Worm (Caenorhabditis elegans) whole organism, young adult: ENCODE data around the gene C18D11.9.

Experiments used
- F37B4.10 ChIP-seq: fragments of 200-800 bp; sonication (Bioruptor generic); IDR thresholded peaks from 2 replicates; pipeline ENCODE4 v1.3.6; 2022; ENCODE audit warnings: missing genetic modification characterization, missing compliant biosample characterization
- ZK185.1 ChIP-seq: sonication (generic microtip); optimal IDR thresholded peaks from 2 replicates; lab custom pipeline; 2016; ENCODE audit warnings: mild to moderate bottlenecking, missing genetic modification characterization, missing compliant biosample characterization; ENCODE audit not compliant: poor library complexity, severe bottlenecking
- aptf-3 ChIP-seq: fragments of 200-800 bp; sonication (Bioruptor generic); IDR thresholded peaks from 2 replicates; pipeline ENCODE4 v1.3.6; 2022; ENCODE audit warnings: missing genetic modification characterization, missing compliant biosample characterization
- ceh-58 ChIP-seq: fragments of 200-800 bp; sonication (Bioruptor generic); IDR thresholded peaks from 2 replicates; pipeline ENCODE4 v1.3.6; 2022; ENCODE audit warnings: missing genetic modification characterization, missing compliant biosample characterization

DNA sequence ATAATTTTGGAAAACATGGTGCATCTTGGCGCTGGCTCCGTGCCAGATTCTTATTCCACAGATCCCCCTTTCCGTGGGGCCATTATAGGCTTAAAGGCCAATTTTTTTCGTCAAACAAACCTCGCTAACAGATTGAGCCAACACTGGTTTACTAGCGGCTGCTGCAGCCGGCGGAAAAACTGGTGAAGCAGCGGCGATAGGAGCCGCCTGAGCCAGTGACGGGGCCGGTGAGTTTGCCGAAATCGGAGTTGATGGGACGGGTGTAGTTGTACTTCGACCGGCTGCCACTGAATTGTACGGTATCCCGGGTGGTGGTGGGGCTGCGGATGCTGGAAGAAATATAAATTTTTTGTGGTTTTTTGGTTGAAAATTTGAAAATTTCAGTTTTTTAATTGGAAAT is 32.8 kb downstream of the C18D11.9 start:
- no peak for TF ChIP-seq F37B4.10 (GFP tag; lab: Robert Waterston, UW)
- no peak for TF ChIP-seq aptf-3
- no peak for TF ChIP-seq ceh-58 (GFP tag; lab: Robert Waterston, UW)
- TF ChIP-seq ZK185.1 (tag; lab: Kevin White, UChicago), result no peak
